Fruit fly (Drosophila melanogaster) whole organism, embryonic: ENCODE measurements around the gene Npc2a.

Experiments
- Atf6 ChIP-seq: fragments of 200-800 bp; sonication (Bioruptor generic); IDR thresholded peaks from 2 replicates; pipeline ENCODE4 v1.3.6; 2022; ENCODE audit warnings: missing biosample characterization, missing genetic modification characterization
- BEAF-32 ChIP-seq: fragments of 200-800 bp; sonication (Bioruptor generic); optimal IDR thresholded peaks from 3 replicates; lab custom pipeline; 2017; ENCODE audit warnings: missing biosample characterization, missing genetic modification characterization, mild to moderate bottlenecking, moderate library complexity, missing genetic modification reagents
- CG10147 ChIP-seq: fragments of 200-800 bp; sonication (Bioruptor generic); optimal IDR thresholded peaks from 2 replicates; lab custom pipeline; 2019; ENCODE audit warnings: missing biosample characterization, mild to moderate bottlenecking, missing genetic modification characterization, moderate library complexity
- CG10267 ChIP-seq: fragments of 200-800 bp; sonication (Bioruptor generic); optimal IDR thresholded peaks from 2 replicates; lab custom pipeline; 2018; ENCODE audit warnings: missing biosample characterization, mild to moderate bottlenecking, missing genetic modification characterization, moderate library complexity
- CG11247 ChIP-seq: fragments of 200-800 bp; sonication (Bioruptor generic); IDR thresholded peaks from 2 replicates; pipeline ENCODE4 v1.3.6; 2022; ENCODE audit warnings: missing biosample characterization, missing genetic modification characterization
- CG1233 ChIP-seq: fragments of 200-800 bp; sonication (Bioruptor generic); optimal IDR thresholded peaks from 4 replicates; lab custom pipeline; 2018; ENCODE audit warnings: missing biosample characterization, mild to moderate bottlenecking, missing genetic modification characterization
- CG13424 ChIP-seq: fragments of 200-800 bp; sonication (Bioruptor generic); optimal IDR thresholded peaks from 2 replicates; lab custom pipeline; 2019; ENCODE audit warnings: missing biosample characterization, mild to moderate bottlenecking, missing genetic modification characterization, moderate library complexity
- CG16813 ChIP-seq: fragments of 200-800 bp; sonication (Bioruptor generic); IDR thresholded peaks from 3 replicates; pipeline ENCODE4 v1.3.6; 2022; ENCODE audit warnings: missing biosample characterization, missing genetic modification characterization; ENCODE audit not compliant: partially characterized antibody
- CG2678 ChIP-seq: fragments of 200-800 bp; sonication (Bioruptor generic); optimal IDR thresholded peaks from 3 replicates; lab custom pipeline; 2019; ENCODE audit warnings: missing biosample characterization, mild to moderate bottlenecking, missing genetic modification characterization, moderate library complexity
- CG3065 ChIP-seq: fragments of 200-800 bp; sonication (Bioruptor generic); optimal IDR thresholded peaks from 2 replicates; lab custom pipeline; 2016; ENCODE audit warnings: missing biosample characterization, missing genetic modification characterization
- CG31224 ChIP-seq: fragments of 200-800 bp; sonication (Bioruptor generic); IDR thresholded peaks from 2 replicates; pipeline ENCODE4 v1.3.6; 2022; ENCODE audit warnings: missing biosample characterization, missing genetic modification characterization
- CG3838 ChIP-seq: fragments of 200-800 bp; sonication (Bioruptor generic); optimal IDR thresholded peaks from 3 replicates; lab custom pipeline; 2016; ENCODE audit warnings: missing biosample characterization, missing genetic modification characterization
- CG3847 ChIP-seq: fragments of 200-800 bp; sonication (Bioruptor generic); IDR thresholded peaks from 2 replicates; pipeline ENCODE4 v1.3.6; 2022; ENCODE audit warnings: missing biosample characterization, missing genetic modification characterization
- CG7987 ChIP-seq: fragments of 200-800 bp; sonication (Bioruptor generic); optimal IDR thresholded peaks from 2 replicates; lab custom pipeline; 2018; ENCODE audit warnings: missing biosample characterization, mild to moderate bottlenecking, missing genetic modification characterization, moderate library complexity
- CG8359 ChIP-seq: fragments of 200-800 bp; sonication (Bioruptor generic); optimal IDR thresholded peaks from 2 replicates; lab custom pipeline; 2017; ENCODE audit warnings: missing biosample characterization, mild to moderate bottlenecking, missing genetic modification characterization, borderline replicate concordance
- CG8765 ChIP-seq: fragments of 200-800 bp; sonication (Bioruptor generic); IDR thresholded peaks from 2 replicates; pipeline ENCODE4 v1.3.6; 2022; ENCODE audit warnings: missing biosample characterization, missing genetic modification characterization
- CG9876 ChIP-seq: fragments of 200-800 bp; sonication (Bioruptor generic); optimal IDR thresholded peaks from 2 replicates; lab custom pipeline; 2016; ENCODE audit warnings: missing biosample characterization, missing genetic modification characterization
- Camta ChIP-seq: fragments of 200-800 bp; sonication (Bioruptor generic); optimal IDR thresholded peaks from 2 replicates; lab custom pipeline; 2016; ENCODE audit warnings: missing biosample characterization, missing genetic modification characterization
- CoRest ChIP-seq: fragments of 200-800 bp; sonication (Bioruptor generic); optimal IDR thresholded peaks from 3 replicates; lab custom pipeline; 2018; ENCODE audit warnings: missing biosample characterization, mild to moderate bottlenecking, missing genetic modification characterization, moderate library complexity
- Dip2 ChIP-seq: fragments of 200-800 bp; sonication (Bioruptor generic); IDR thresholded peaks from 2 replicates; pipeline ENCODE4 v1.3.6; 2022; ENCODE audit warnings: missing biosample characterization, missing genetic modification characterization
- Doc2 ChIP-seq: fragments of 200-800 bp; sonication (Bioruptor generic); IDR thresholded peaks from 2 replicates; pipeline ENCODE4 v1.3.6; 2022; ENCODE audit warnings: missing biosample characterization, missing genetic modification characterization
- Drgx ChIP-seq: fragments of 200-800 bp; sonication (Bioruptor generic); IDR thresholded peaks from 2 replicates; pipeline ENCODE4 v1.3.6; 2022; ENCODE audit warnings: missing biosample characterization, missing genetic modification characterization
- Elba2 ChIP-seq: fragments of 200-800 bp; sonication (Bioruptor generic); optimal IDR thresholded peaks from 3 replicates; lab custom pipeline; 2016; ENCODE audit warnings: missing biosample characterization, missing genetic modification characterization
- Gug ChIP-seq: fragments of 200-800 bp; sonication (Bioruptor generic); IDR thresholded peaks from 4 replicates; pipeline ENCODE4 v1.3.6; 2022; ENCODE audit warnings: missing biosample characterization, missing genetic modification characterization
- H15 ChIP-seq: fragments of 200-800 bp; sonication (Bioruptor generic); IDR thresholded peaks from 3 replicates; pipeline ENCODE4 v1.3.6; 2022; ENCODE audit warnings: missing biosample characterization, missing genetic modification characterization
- H2.0 ChIP-seq: fragments of 200-800 bp; sonication (Bioruptor generic); IDR thresholded peaks from 2 replicates; pipeline ENCODE4 v1.3.6; 2022; ENCODE audit warnings: missing biosample characterization, missing genetic modification characterization
- MESR4 ChIP-seq: fragments of 200-800 bp; sonication (Bioruptor generic); optimal IDR thresholded peaks from 2 replicates; lab custom pipeline; 2018; ENCODE audit warnings: missing biosample characterization, mild to moderate bottlenecking, missing genetic modification characterization, moderate library complexity
- NC2β ChIP-seq: fragments of 200-800 bp; sonication (Bioruptor generic); optimal IDR thresholded peaks from 2 replicates; lab custom pipeline; 2016; ENCODE audit warnings: missing biosample characterization, missing genetic modification characterization
- Ptx1 ChIP-seq: fragments of 200-800 bp; sonication (Bioruptor generic); IDR thresholded peaks from 2 replicates; pipeline ENCODE4 v1.3.6; 2022; ENCODE audit warnings: missing biosample characterization, missing genetic modification characterization
- Rfx ChIP-seq: fragments of 200-800 bp; sonication (Bioruptor generic); IDR thresholded peaks from 2 replicates; pipeline ENCODE4 v1.3.6; 2022; ENCODE audit warnings: missing biosample characterization, missing genetic modification characterization
- Sox100B ChIP-seq: fragments of 200-800 bp; sonication (Bioruptor generic); optimal IDR thresholded peaks from 3 replicates; lab custom pipeline; 2018; ENCODE audit warnings: missing biosample characterization, mild to moderate bottlenecking, missing genetic modification characterization
- Xbp1 ChIP-seq: fragments of 200-800 bp; sonication (Bioruptor generic); optimal IDR thresholded peaks from 3 replicates; lab custom pipeline; 2016; ENCODE audit warnings: missing biosample characterization, mild to moderate bottlenecking, missing genetic modification characterization
- dimm ChIP-seq: fragments of 200-800 bp; sonication (Bioruptor generic); IDR thresholded peaks from 2 replicates; pipeline ENCODE4 v1.3.6; 2022; ENCODE audit warnings: missing biosample characterization, missing genetic modification characterization
- esg ChIP-seq: fragments of 200-800 bp; sonication (Bioruptor generic); conservative IDR thresholded peaks from 2 replicates; pipeline ENCODE4 v1.3.6; 2022; ENCODE audit warnings: missing biosample characterization, missing genetic modification characterization
- ewg ChIP-seq: fragments of 200-800 bp; sonication (Bioruptor generic); optimal IDR thresholded peaks from 3 replicates; lab custom pipeline; 2017; ENCODE audit warnings: mild to moderate bottlenecking, missing biosample characterization, missing genetic modification reagents, missing genetic modification characterization
- ftz-f1 ChIP-seq: fragments of 200-800 bp; sonication (Bioruptor generic); optimal IDR thresholded peaks from 2 replicates; lab custom pipeline; 2016; ENCODE audit warnings: missing biosample characterization, missing genetic modification characterization
- h ChIP-seq: fragments of >200 bp; optimal IDR thresholded peaks from 2 replicates; lab custom pipeline; 2017
- inv ChIP-seq: fragments of 200-800 bp; sonication (Bioruptor generic); IDR thresholded peaks from 2 replicates; pipeline ENCODE4 v1.3.6; 2022; ENCODE audit warnings: missing biosample characterization, missing genetic modification characterization; ENCODE audit not compliant: partially characterized antibody
- kni ChIP-seq: fragments of 200-800 bp; sonication (Bioruptor generic); optimal IDR thresholded peaks from 3 replicates; lab custom pipeline; 2017; ENCODE audit warnings: mild to moderate bottlenecking, missing biosample characterization, missing genetic modification reagents, missing genetic modification characterization
- lbe ChIP-seq: fragments of 200-800 bp; sonication (Bioruptor generic); optimal IDR thresholded peaks from 2 replicates; lab custom pipeline; 2016; ENCODE audit warnings: missing biosample characterization, mild to moderate bottlenecking, missing genetic modification characterization
- pho ChIP-seq: fragments of 200-800 bp; sonication (Bioruptor generic); optimal IDR thresholded peaks from 2 replicates; lab custom pipeline; 2016; ENCODE audit warnings: missing biosample characterization, missing genetic modification characterization
- pros ChIP-seq: fragments of 200-800 bp; sonication (Bioruptor generic); optimal IDR thresholded peaks from 3 replicates; lab custom pipeline; 2019; ENCODE audit warnings: missing biosample characterization, mild to moderate bottlenecking, missing genetic modification characterization, moderate library complexity
- psq ChIP-seq: fragments of 200-800 bp; sonication (Bioruptor generic); optimal IDR thresholded peaks from 2 replicates; lab custom pipeline; 2017; ENCODE audit warnings: missing biosample characterization, missing genetic modification characterization
- pzg ChIP-seq: fragments of 200-800 bp; sonication (Bioruptor generic); optimal IDR thresholded peaks from 3 replicates; lab custom pipeline; 2018; ENCODE audit warnings: missing biosample characterization, mild to moderate bottlenecking, missing genetic modification characterization, moderate library complexity
- shn ChIP-seq: fragments of 200-800 bp; sonication (Bioruptor generic); optimal IDR thresholded peaks from 3 replicates; lab custom pipeline; 2016; ENCODE audit warnings: missing biosample characterization, missing genetic modification characterization
- sima ChIP-seq: fragments of 200-800 bp; sonication (Bioruptor generic); optimal IDR thresholded peaks from 2 replicates; lab custom pipeline; 2016; ENCODE audit warnings: missing biosample characterization, missing genetic modification characterization
- sna ChIP-seq: fragments of 200-800 bp; sonication (Bioruptor generic); IDR thresholded peaks from 2 replicates; pipeline ENCODE4 v1.3.6; 2022; ENCODE audit warnings: missing biosample characterization, missing genetic modification characterization; ENCODE audit not compliant: partially characterized antibody
- toy ChIP-seq: fragments of 200-800 bp; sonication (Bioruptor generic); IDR thresholded peaks from 2 replicates; pipeline ENCODE4 v1.3.6; 2022; ENCODE audit warnings: missing biosample characterization, missing genetic modification characterization
- trem ChIP-seq: fragments of 200-800 bp; optimal IDR thresholded peaks from 3 replicates; lab custom pipeline; 2019; ENCODE audit warnings: missing biosample characterization, mild to moderate bottlenecking, missing genetic modification characterization, moderate library complexity
- vfl ChIP-seq: fragments of 200-800 bp; sonication (Bioruptor generic); optimal IDR thresholded peaks from 2 replicates; lab custom pipeline; 2016; ENCODE audit warnings: missing biosample characterization, missing genetic modification characterization

Gene Npc2a

dm6 chr2L:2037551-2038252, 49.6 kb downstream of the Npc2a start (continued):
- TF ChIP-seq shn (GFP tag; lab: Kevin White, UChicago) = peak; percentile 10
- no peak for TF ChIP-seq Doc2 (GFP tag; lab: Robert Waterston, UW)
- TF ChIP-seq inv (GFP tag; lab: Robert Waterston, UW) = peak; percentile 94
- no peak for TF ChIP-seq Drgx (GFP tag; lab: Robert Waterston, UW)
- TF ChIP-seq CG10267 = peak; percentile 59
- TF ChIP-seq pros = no peak
- peak; percentile 22 for TF ChIP-seq ftz-f1 (GFP tag; lab: Kevin White, UChicago)
- TF ChIP-seq NC2β (GFP tag; lab: Kevin White, UChicago) = peak; percentile 19
- peak; percentile 99 for TF ChIP-seq BEAF-32
- TF ChIP-seq H2.0 (GFP tag; lab: Robert Waterston, UW) = no peak
- no peak for TF ChIP-seq CG13424 (tag; lab: Kevin White, UChicago)
- TF ChIP-seq CG8765 (GFP tag; lab: Robert Waterston, UW) = no peak
- TF ChIP-seq CG3065 (GFP tag; lab: Kevin White, UChicago) = no peak
- TF ChIP-seq CG2678 (tag; lab: Kevin White, UChicago) = no peak
- no peak for TF ChIP-seq toy (GFP tag; lab: Robert Waterston, UW)
- no peak for TF ChIP-seq CG3838
- peak; percentile 62 for TF ChIP-seq Rfx
- no peak for TF ChIP-seq CG9876 (GFP tag; lab: Kevin White, UChicago)
- no peak for TF ChIP-seq CG11247
- TF ChIP-seq CG3847 = peak; percentile 84
- no peak for TF ChIP-seq h
- TF ChIP-seq trem = peak; percentile 82
- TF ChIP-seq pho (GFP tag; lab: Kevin White, UChicago) = peak; percentile 34
- TF ChIP-seq CG8359 (GFP tag; lab: Kevin White, UChicago) = no peak
- no peak for TF ChIP-seq Dip2 (GFP tag; lab: Robert Waterston, UW)
- no peak for TF ChIP-seq sima
- TF ChIP-seq Atf6 (GFP tag; lab: Robert Waterston, UW) = no peak
- TF ChIP-seq CG1233 (GFP tag; lab: Kevin White, UChicago) = no peak
- TF ChIP-seq lbe (GFP tag; lab: Kevin White, UChicago) = no peak
- peak; percentile 40 for TF ChIP-seq CoRest (tag; lab: Kevin White, UChicago)
- no peak for TF ChIP-seq vfl (GFP tag; lab: Kevin White, UChicago)
- TF ChIP-seq CG7987 (GFP tag; lab: Kevin White, UChicago) = peak; percentile 15
- TF ChIP-seq psq (GFP tag; lab: Kevin White, UChicago) = no peak
- TF ChIP-seq H15 = no peak
- no peak for TF ChIP-seq CG31224 (GFP tag; lab: Robert Waterston, UW)
- TF ChIP-seq sna = peak; percentile 82
- peak; percentile 40; the same call in 1 of the 4 replicates for TF ChIP-seq Gug (GFP tag; lab: Robert Waterston, UW)
- no peak for TF ChIP-seq Sox100B (GFP tag; lab: Kevin White, UChicago)
- TF ChIP-seq pzg (GFP tag; lab: Kevin White, UChicago) = peak; percentile 99
- peak; percentile 72 for TF ChIP-seq Xbp1 (GFP tag; lab: Kevin White, UChicago)
- no peak for TF ChIP-seq dimm
- TF ChIP-seq kni (GFP tag; lab: Kevin White, UChicago) = no peak
- no peak for TF ChIP-seq CG10147
- no peak for TF ChIP-seq Camta (GFP tag; lab: Kevin White, UChicago)
- TF ChIP-seq MESR4 (GFP tag; lab: Kevin White, UChicago) = peak; percentile 95
- no peak for TF ChIP-seq ewg (GFP tag; lab: Kevin White, UChicago)
- peak; percentile 80 for TF ChIP-seq Elba2 (GFP tag; lab: Kevin White, UChicago)
- TF ChIP-seq esg (GFP tag; lab: Robert Waterston, UW) = no peak
- peak; percentile 94 for TF ChIP-seq CG16813 (GFP tag; lab: Robert Waterston, UW)
- TF ChIP-seq Ptx1 (GFP tag; lab: Robert Waterston, UW) = no peak
